Fruit fly (Drosophila melanogaster): ENCODE results near the gene SdhAL.

The SdhAL gene

dm6 chr3L:11918217-11918616, 6.3 kb downstream of the SdhAL start (continued):
- TF ChIP-seq CG3838 (GFP tag; optimal IDR thresholded peaks at IDR 0.05) (no peak), CG10543 (GFP tag; optimal IDR thresholded peaks at IDR 0.05) (no peak), CG3995 (GFP tag; optimal IDR thresholded peaks at IDR 0.05) (no peak), unc-4 (GFP tag; IDR thresholded peaks at IDR 0.05; ENCODE audit: partially characterized antibody) (no peak), Ets97D (GFP tag; optimal IDR thresholded peaks at IDR 0.05) (no peak), Dek (tag; optimal IDR thresholded peaks at IDR 0.05) (no peak), TFAM (GFP tag; optimal IDR thresholded peaks at IDR 0.05) (no peak), zen2 (GFP tag; IDR thresholded peaks at IDR 0.05; ENCODE audit: partially characterized antibody) (no peak), lola (GFP tag; optimal IDR thresholded peaks at IDR 0.05) (no peak), CTCF (GFP tag; optimal IDR thresholded peaks at IDR 0.05) (peak; percentile 47), B-H2 (GFP tag; optimal IDR thresholded peaks at IDR 0.05) (no peak), grn (GFP tag; optimal IDR thresholded peaks at IDR 0.05) (no peak), amos (GFP tag; IDR thresholded peaks at IDR 0.05; ENCODE audit: partially characterized antibody) (peak; percentile 22), CG8281 (tag; optimal IDR thresholded peaks at IDR 0.05) (peak; percentile 39), gcm (GFP tag; optimal IDR thresholded peaks at IDR 0.05) (no peak), abd-A (tag; optimal IDR thresholded peaks at IDR 0.05) (no peak), stwl (tag; optimal IDR thresholded peaks at IDR 0.05) (peak; percentile 62), sob (GFP tag; IDR thresholded peaks at IDR 0.05) (no peak), CG3407 (GFP tag; optimal IDR thresholded peaks at IDR 0.05) (no peak), Rfx (GFP tag; IDR thresholded peaks at IDR 0.05) (no peak)

- TF ChIP-seq sc (optimal IDR thresholded peaks at IDR 0.05) (no peak), sc (GFP tag; optimal IDR thresholded peaks at IDR 0.05) (no peak), hbn (GFP tag; IDR thresholded peaks at IDR 0.05; ENCODE audit: partially characterized antibody) (no peak), ems (GFP tag; optimal IDR thresholded peaks at IDR 0.05) (no peak), row (GFP tag; IDR thresholded peaks at IDR 0.05) (peak; percentile 53), mam (GFP tag; optimal IDR thresholded peaks at IDR 0.05) (no peak), eve (GFP tag; optimal IDR thresholded peaks at IDR 0.05) (no peak), Elba2 (GFP tag; optimal IDR thresholded peaks at IDR 0.05) (no peak), CG10147 (GFP tag; optimal IDR thresholded peaks at IDR 0.05) (no peak), gro (GFP tag; optimal IDR thresholded peaks at IDR 0.05) (no peak), CTCF (GFP tag; optimal IDR thresholded peaks at IDR 0.05) (no peak), D19A (tag; optimal IDR thresholded peaks at IDR 0.05) (no peak), CG4707 (GFP tag; optimal IDR thresholded peaks at IDR 0.05) (no peak), Tbp (GFP tag; optimal IDR thresholded peaks at IDR 0.05) (no peak), CG10321 (GFP tag; IDR thresholded peaks at IDR 0.05) (no peak), sqz (GFP tag; optimal IDR thresholded peaks at IDR 0.05) (no peak), usp (GFP tag; optimal IDR thresholded peaks at IDR 0.05) (no peak), Neu2 (GFP tag; optimal IDR thresholded peaks at IDR 0.05; ENCODE audit: borderline replicate concordance) (no peak), CG4617 (GFP tag; optimal IDR thresholded peaks at IDR 0.05; ENCODE audit: borderline replicate concordance) (no peak), bowl (GFP tag; IDR thresholded peaks at IDR 0.05) (no peak), Fer3 (tag; optimal IDR thresholded peaks at IDR 0.05) (no peak), Blimp-1 (GFP tag; optimal IDR thresholded peaks at IDR 0.05) (no peak), CG33213 (GFP tag; optimal IDR thresholded peaks at IDR 0.05) (no peak), CG2889 (GFP tag; IDR thresholded peaks at IDR 0.05) (no peak), CG10462 (GFP tag; optimal IDR thresholded peaks at IDR 0.05) (no peak), fd102C (GFP tag; optimal IDR thresholded peaks at IDR 0.05) (no peak), CG11093 (GFP tag; IDR thresholded peaks at IDR 0.05) (no peak), CG14050 (GFP tag; IDR thresholded peaks at IDR 0.05) (no peak), dpn (GFP tag; optimal IDR thresholded peaks at IDR 0.05) (no peak), CrebB (tag; optimal IDR thresholded peaks at IDR 0.05) (no peak), stwl (tag; optimal IDR thresholded peaks at IDR 0.05) (no peak), oc (tag; optimal IDR thresholded peaks at IDR 0.05) (no peak), HHEX (GFP tag; optimal IDR thresholded peaks at IDR 0.05) (no peak), Usf (GFP tag; optimal IDR thresholded peaks at IDR 0.05) (no peak)
These were observed 27.8 kb downstream of the SdhAL start for dm6 chr3L:11896756-11897155.

Data from whole organism, embryonic.